Worm (Caenorhabditis elegans) whole organism, young adult: ENCODE results near the gene glrx-5.

Experiments
- B0019.2 ChIP-seq: fragments of 200-800 bp; sonication (Bioruptor generic); conservative IDR thresholded peaks from 2 replicates; pipeline ENCODE4 v1.3.6; 2022; ENCODE audit warnings: missing genetic modification reagents, missing genetic modification characterization, missing compliant biosample characterization
- B0035.1 ChIP-seq: sonication (generic microtip); optimal IDR thresholded peaks from 2 replicates; lab custom pipeline; 2016; ENCODE audit warnings: missing genetic modification characterization, mild to moderate bottlenecking, missing compliant biosample characterization, missing genotype, missing genetic modification reagents
- B0261.1 ChIP-seq: sonication (generic microtip); optimal IDR thresholded peaks from 2 replicates; lab custom pipeline; 2016; ENCODE audit warnings: mild to moderate bottlenecking, missing genetic modification characterization, moderate library complexity, missing compliant biosample characterization
- F33H1.4 ChIP-seq: fragments of 200-800 bp; sonication (Bioruptor generic); IDR thresholded peaks from 2 replicates; pipeline ENCODE4 v1.3.6; 2022; ENCODE audit warnings: missing genetic modification reagents, missing genetic modification characterization, missing compliant biosample characterization
- K11D2.4 ChIP-seq: fragments of 200-800 bp; sonication (Bioruptor generic); IDR thresholded peaks from 2 replicates; pipeline ENCODE4 v1.3.6; 2022; ENCODE audit warnings: missing genetic modification reagents, missing genetic modification characterization, missing compliant biosample characterization
- ama-1 ChIP-seq, 3 experiments: fragments of 150-350 bp in 1 of 3; sonication (generic microtip) in 2 of 3; optimal IDR thresholded peaks; 2 replicates each; lab custom pipeline; 2014 to 2018; ENCODE audit warnings: missing biosample characterization in 2 of 3, missing genetic modification characterization in 2 of 3, missing genetic modification reagents in 2 of 3
- aptf-2 ChIP-seq: fragments of 200-800 bp; sonication (Bioruptor generic); conservative IDR thresholded peaks from 2 replicates; pipeline ENCODE4 v1.3.6; 2022; ENCODE audit warnings: missing genetic modification reagents, missing genetic modification characterization, missing compliant biosample characterization
- aptf-3 ChIP-seq: fragments of 200-800 bp; sonication (Bioruptor generic); IDR thresholded peaks from 2 replicates; pipeline ENCODE4 v1.3.6; 2022; ENCODE audit warnings: missing genetic modification characterization, missing compliant biosample characterization
- attf-3 ChIP-seq: fragments of 200-800 bp; sonication (Bioruptor generic); conservative IDR thresholded peaks from 2 replicates; pipeline ENCODE4 v1.3.6; 2022; ENCODE audit warnings: missing genetic modification reagents, missing genetic modification characterization, missing compliant biosample characterization
- attf-5 ChIP-seq: fragments of 200-800 bp; sonication (Bioruptor generic); optimal IDR thresholded peaks from 2 replicates; lab custom pipeline; 2018; ENCODE audit warnings: mild to moderate bottlenecking, missing genetic modification characterization, missing compliant biosample characterization
- bed-1 ChIP-seq: fragments of 200-800 bp; sonication (Bioruptor generic); IDR thresholded peaks from 2 replicates; pipeline ENCODE4 v1.3.6; 2022; ENCODE audit warnings: missing genetic modification reagents, missing genetic modification characterization, missing compliant biosample characterization
- ccch-3 ChIP-seq: fragments of 200-800 bp; sonication (Bioruptor generic); optimal IDR thresholded peaks from 2 replicates; lab custom pipeline; 2018; ENCODE audit warnings: mild to moderate bottlenecking, missing genetic modification characterization, missing compliant biosample characterization
- cebp-1 ChIP-seq, 2 experiments: fragments of 200-800 bp in 1 of 2; sonication (Bioruptor generic) in 1 of 2; sonication (generic microtip) in 1 of 2; IDR thresholded peaks in 1 of 2; optimal IDR thresholded peaks in 1 of 2; 2 replicates each; pipeline versions ENCODE4 v1.3.6 to Lab custom; 2017 to 2022; ENCODE audit warnings: missing compliant biosample characterization in 2 of 2, missing genetic modification characterization in 2 of 2, mild to moderate bottlenecking in 1 of 2, missing genetic modification reagents in 1 of 2, moderate library complexity in 1 of 2
- ceh-58 ChIP-seq: fragments of 200-800 bp; sonication (Bioruptor generic); IDR thresholded peaks from 2 replicates; pipeline ENCODE4 v1.3.6; 2022; ENCODE audit warnings: missing genetic modification characterization, missing compliant biosample characterization
- dox-1 ChIP-seq: fragments of 200-800 bp; sonication (Bioruptor generic); IDR thresholded peaks from 2 replicates; pipeline ENCODE4 v1.3.6; 2022; ENCODE audit warnings: missing genetic modification reagents, missing genetic modification characterization, missing compliant biosample characterization
- efl-1 ChIP-seq: fragments of 150-350 bp; optimal IDR thresholded peaks from 2 replicates; lab custom pipeline; 2014; ENCODE audit warnings: missing biosample characterization, missing genetic modification reagents, missing genetic modification characterization
- egl-44 ChIP-seq: fragments of 200-800 bp; sonication (Bioruptor generic); IDR thresholded peaks from 2 replicates; pipeline ENCODE4 v1.3.6; 2022; ENCODE audit warnings: missing genetic modification reagents, missing genetic modification characterization, missing compliant biosample characterization
- fkh-3 ChIP-seq: sonication (generic microtip); optimal IDR thresholded peaks from 2 replicates; lab custom pipeline; 2016; ENCODE audit warnings: mild to moderate bottlenecking, missing genetic modification characterization, missing compliant biosample characterization
- hmg-1.2 ChIP-seq: fragments of 200-800 bp; sonication (Bioruptor generic); IDR thresholded peaks from 2 replicates; pipeline ENCODE4 v1.3.6; 2022; ENCODE audit warnings: missing genetic modification reagents, missing genetic modification characterization, missing compliant biosample characterization
- hmg-20 ChIP-seq: fragments of 200-800 bp; sonication (Bioruptor generic); IDR thresholded peaks from 2 replicates; pipeline ENCODE4 v1.3.6; 2022; ENCODE audit warnings: missing genetic modification reagents, missing genetic modification characterization, missing compliant biosample characterization
- hrde-1 ChIP-seq: sonication (generic microtip); optimal IDR thresholded peaks from 2 replicates; lab custom pipeline; 2016; ENCODE audit warnings: missing genetic modification characterization, mild to moderate bottlenecking, missing compliant biosample characterization, moderate library complexity, missing genotype, missing genetic modification reagents, borderline replicate concordance
- lin-26 ChIP-seq: fragments of 200-800 bp; sonication (Bioruptor generic); IDR thresholded peaks from 2 replicates; pipeline ENCODE4 v1.3.6; 2022; ENCODE audit warnings: missing genetic modification reagents, missing genetic modification characterization, missing compliant biosample characterization
- lin-40 ChIP-seq: sonication (generic microtip); optimal IDR thresholded peaks from 2 replicates; lab custom pipeline; 2016; ENCODE audit warnings: missing genetic modification characterization, mild to moderate bottlenecking, missing compliant biosample characterization, missing genotype, missing genetic modification reagents
- lsy-27 ChIP-seq: sonication (generic microtip); optimal IDR thresholded peaks from 2 replicates; lab custom pipeline; 2017; ENCODE audit warnings: missing genetic modification characterization, mild to moderate bottlenecking, missing compliant biosample characterization, antibody characterized with exemption, missing genotype, borderline replicate concordance; ENCODE audit not compliant: insufficient read depth
- madf-6 ChIP-seq: fragments of 200-800 bp; sonication (Bioruptor generic); IDR thresholded peaks from 2 replicates; pipeline ENCODE4 v1.3.6; 2022; ENCODE audit warnings: missing genetic modification reagents, missing genetic modification characterization, missing compliant biosample characterization
- madf-8 ChIP-seq: fragments of 200-800 bp; sonication (Bioruptor generic); conservative IDR thresholded peaks from 2 replicates; pipeline ENCODE4 v1.3.6; 2022; ENCODE audit warnings: missing genetic modification reagents, missing genetic modification characterization, missing compliant biosample characterization
- mcd-1 ChIP-seq: fragments of 200-800 bp; sonication (Bioruptor generic); IDR thresholded peaks from 2 replicates; pipeline ENCODE4 v1.3.6; 2022; ENCODE audit warnings: missing genetic modification reagents, missing genetic modification characterization, missing compliant biosample characterization
- mes-4 ChIP-seq: sonication (generic microtip); optimal IDR thresholded peaks from 2 replicates; lab custom pipeline; 2016; ENCODE audit warnings: missing genotype, missing genetic modification characterization, missing compliant biosample characterization
- nhr-179 ChIP-seq: sonication (generic microtip); optimal IDR thresholded peaks from 2 replicates; lab custom pipeline; 2016; ENCODE audit warnings: mild to moderate bottlenecking, missing genetic modification characterization, missing compliant biosample characterization
- pbrm-1 ChIP-seq: fragments of 200-800 bp; sonication (Bioruptor generic); IDR thresholded peaks from 2 replicates; pipeline ENCODE4 v1.3.6; 2022; ENCODE audit warnings: missing genetic modification reagents, missing genetic modification characterization, missing compliant biosample characterization
- pha-4 ChIP-seq: fragments of 150-350 bp; sonication (generic microtip); optimal IDR thresholded peaks from 2 replicates; lab custom pipeline; 2014; ENCODE audit warnings: missing biosample characterization, missing genetic modification reagents, missing genetic modification characterization
- rpc-1 ChIP-seq, 2 experiments: fragments of 150-350 bp in 1 of 2; sonication (generic microtip) in 1 of 2; optimal IDR thresholded peaks; 2 replicates each; lab custom pipeline; 2014 to 2018; ENCODE audit warnings: missing biosample characterization in 1 of 2, missing genetic modification characterization in 1 of 2, missing genetic modification reagents in 1 of 2, missing genotype in 1 of 2
- snpc-4 ChIP-seq, 5 experiments: fragments of 150-350 bp in 1 of 5; sonication (generic microtip) in 4 of 5; optimal IDR thresholded peaks; 2 replicates each; lab custom pipeline; 2014 to 2018; ENCODE audit warnings: missing genetic modification characterization in 5 of 5, missing biosample characterization in 3 of 5, antibody characterized with exemption in 2 of 5, mild to moderate bottlenecking in 2 of 5, missing compliant biosample characterization in 2 of 5, missing genotype in 2 of 5, moderate library complexity in 2 of 5, missing genetic modification reagents in 1 of 5
- tbp1 ChIP-seq: fragments of 200-800 bp; sonication (Bioruptor generic); optimal IDR thresholded peaks from 2 replicates; lab custom pipeline; 2018; ENCODE audit warnings: mild to moderate bottlenecking, missing genetic modification characterization, missing compliant biosample characterization
- ztf-18 ChIP-seq: sonication (generic microtip); optimal IDR thresholded peaks from 2 replicates; lab custom pipeline; 2016; ENCODE audit warnings: missing genotype, mild to moderate bottlenecking, missing genetic modification characterization, missing compliant biosample characterization
- ztf-25 ChIP-seq: fragments of 200-800 bp; sonication (Bioruptor generic); IDR thresholded peaks from 2 replicates; pipeline ENCODE4 v1.3.6; 2022; ENCODE audit warnings: missing genetic modification reagents, missing genetic modification characterization, missing compliant biosample characterization
- ztf-26 ChIP-seq: sonication (generic microtip); optimal IDR thresholded peaks from 2 replicates; lab custom pipeline; 2017; ENCODE audit warnings: missing genetic modification characterization, missing compliant biosample characterization
- ztf-3 ChIP-seq: fragments of 200-800 bp; sonication (Bioruptor generic); optimal IDR thresholded peaks from 2 replicates; lab custom pipeline; 2018; ENCODE audit warnings: mild to moderate bottlenecking, missing genetic modification characterization, missing compliant biosample characterization

The glrx-5 gene

DNA sequence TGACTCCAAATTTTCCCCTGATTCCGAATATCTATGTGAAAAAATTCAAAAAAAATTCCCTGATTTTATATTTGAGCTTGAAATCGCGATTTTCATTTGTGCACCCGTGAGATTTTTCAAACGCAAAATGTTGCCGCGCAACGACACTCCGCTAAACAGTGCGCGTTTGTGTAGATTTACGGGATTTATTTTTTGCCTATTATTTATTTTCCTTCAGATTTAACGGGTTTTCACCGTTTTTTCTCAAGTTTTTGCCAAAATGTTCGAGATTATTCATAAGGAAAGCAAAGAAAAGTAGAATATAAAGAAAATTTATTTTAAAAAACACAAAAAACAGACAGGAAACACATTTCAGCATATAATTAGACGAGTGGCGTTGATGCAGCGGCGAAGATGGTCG is 10.7 kb downstream of the glrx-5 start:
- TF ChIP-seq attf-3 (GFP tag; lab: Robert Waterston, UW), result peak; percentile 76
- TF ChIP-seq, all 124 proteins: peak for 1; not testable (repeated sequence) for 123

DNA sequence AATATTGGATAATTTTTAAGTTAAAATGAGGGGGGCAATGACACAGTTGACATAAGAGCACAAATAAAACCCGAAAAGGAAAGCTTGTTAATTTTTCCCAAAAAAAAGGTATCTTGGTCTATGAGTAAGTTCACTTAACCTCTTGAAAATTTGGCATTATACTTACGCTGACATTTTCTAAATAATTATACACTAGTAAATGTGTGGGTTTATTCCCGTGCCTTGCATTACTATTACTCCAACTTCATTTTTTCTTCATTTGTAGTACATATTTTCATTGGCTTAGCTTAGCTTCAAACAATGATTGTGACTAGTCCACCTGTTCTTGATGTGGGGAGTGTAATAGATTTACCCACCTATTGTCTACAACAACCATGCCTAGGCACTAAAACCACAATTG is 14.4 kb downstream of the glrx-5 start, which contains the start of gene Y75B8A.34:
Y75B8A.34 (plus strand) TSS at position 301 of the 400 bp plus-strand sequence.
- TF ChIP-seq ceh-58 (GFP tag; lab: Robert Waterston, UW) (no peak), hrde-1 (tag; lab: Kevin White, UChicago) (no peak), rpc-1 (optimal IDR thresholded peaks at IDR 0.05; lab: Kevin White, UChicago) (no peak), rpc-1 (tag; optimal IDR thresholded peaks at IDR 0.05; lab: Kevin White, UChicago) (no peak), madf-6 (GFP tag; lab: Robert Waterston, UW) (no peak), B0035.1 (tag; lab: Kevin White, UChicago) (no peak), mes-4 (tag; lab: Kevin White, UChicago) (no peak), tbp1 (GFP tag; lab: Kevin White, UChicago) (no peak), ama-1 (optimal IDR thresholded peaks at IDR 0.05; lab: Kevin White, UChicago) (no peak), ama-1 (GFP tag; optimal IDR thresholded peaks at IDR 0.05; lab: Kevin White, UChicago) (no peak)

DNA sequence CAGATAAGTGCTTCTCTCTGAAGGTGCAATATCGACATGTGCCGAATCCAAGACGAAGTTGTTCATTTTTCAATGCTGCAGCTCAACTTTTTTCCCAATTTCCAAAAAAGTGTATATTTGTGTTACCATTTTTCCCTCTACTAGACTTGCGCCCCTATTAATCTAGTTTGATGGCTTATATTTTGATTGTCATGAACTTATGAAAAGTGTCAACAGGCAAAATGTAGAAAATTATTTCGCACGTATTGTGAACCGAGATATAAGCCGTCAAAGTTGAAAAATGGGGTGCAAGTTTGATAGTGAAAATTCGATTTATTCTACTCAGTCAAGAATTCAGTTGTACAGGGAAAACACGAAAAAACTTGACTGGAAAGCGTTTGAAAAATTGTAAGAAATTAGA is 15.2 kb downstream of the glrx-5 start, which contains the start of gene Y75B8A.32:
Y75B8A.32 (minus strand) TSS at position 101 of the 400 bp plus-strand sequence.
- no peak for TF ChIP-seq ztf-25
- TF ChIP-seq cebp-1 (GFP tag; IDR thresholded peaks at IDR 0.05; lab: Robert Waterston, UW), result no peak
- no peak for TF ChIP-seq cebp-1 (tag; optimal IDR thresholded peaks at IDR 0.05; lab: Kevin White, UChicago)
- TF ChIP-seq attf-5 (GFP tag; lab: Kevin White, UChicago), result no peak
- no peak for TF ChIP-seq lin-26
- TF ChIP-seq aptf-2 (GFP tag; lab: Robert Waterston, UW), result no peak
- no peak for TF ChIP-seq lin-40 (tag; lab: Kevin White, UChicago)
- no peak for TF ChIP-seq bed-1 (GFP tag; lab: Robert Waterston, UW)
- no peak for TF ChIP-seq F33H1.4 (GFP tag; lab: Robert Waterston, UW)
- no peak for TF ChIP-seq mcd-1
- TF ChIP-seq ztf-18 (tag; lab: Kevin White, UChicago), result no peak
- TF ChIP-seq ztf-26, result no peak
- no peak for TF ChIP-seq B0019.2

DNA sequence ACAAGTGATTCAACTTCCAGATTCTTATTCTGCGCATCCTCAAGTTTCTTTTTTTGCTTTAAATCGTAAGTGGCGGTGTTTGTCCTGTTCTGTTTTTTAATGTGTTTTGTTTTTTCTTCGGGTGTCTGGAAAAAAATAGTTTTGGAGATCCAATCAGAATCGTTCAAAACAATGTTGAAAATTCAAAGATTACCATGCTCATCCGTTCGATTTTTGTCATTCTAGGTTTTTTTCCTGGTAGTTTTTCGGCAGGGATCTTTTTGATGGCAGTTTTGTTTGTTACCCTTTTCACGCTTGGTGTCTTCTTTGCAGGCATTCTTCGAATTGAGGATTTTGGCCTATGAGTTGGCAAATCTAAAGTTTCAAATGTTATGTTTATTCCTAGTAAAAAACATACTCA is 17.1 kb downstream of the glrx-5 start:
- TF ChIP-seq lsy-27 (tag; lab: Kevin White, UChicago) (no peak), hmg-20 (GFP tag; lab: Robert Waterston, UW) (no peak), lin-26 (no peak), attf-5 (GFP tag; lab: Kevin White, UChicago) (no peak), dox-1 (GFP tag; lab: Robert Waterston, UW) (no peak), nhr-179 (tag; lab: Kevin White, UChicago) (no peak), fkh-3 (no peak), madf-8 (GFP tag; lab: Robert Waterston, UW) (no peak)

DNA sequence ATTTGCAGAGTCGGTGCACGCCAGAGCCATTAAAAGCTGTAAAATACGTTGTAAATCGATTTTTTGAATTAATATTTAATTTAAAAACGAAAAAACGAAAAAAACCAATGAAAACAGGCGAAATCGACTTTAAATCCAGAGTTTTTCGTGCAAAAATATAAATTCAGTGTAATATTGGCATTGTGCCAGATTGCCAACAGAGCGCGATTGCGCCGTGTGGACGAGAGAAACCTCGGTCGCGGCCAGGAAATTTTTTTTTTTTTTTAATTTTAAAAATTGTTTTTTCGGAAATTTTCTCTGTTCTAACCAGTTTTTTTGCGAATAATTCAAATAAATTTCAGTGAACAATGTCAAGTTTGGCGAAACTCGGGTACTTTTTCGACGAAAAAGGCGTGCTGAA is 22.4 kb downstream of the glrx-5 start, which contains the start of the genes pph-4.1 and Y75B8A.31:
pph-4.1 (minus strand) TSS at position 36 of the 400 bp plus-strand sequence.
Y75B8A.31 (plus strand) TSS at position 342 of the 400 bp plus-strand sequence.
- TF ChIP-seq pbrm-1, result peak; percentile 78; the same call in 1 of the 2 replicates
- no peak for TF ChIP-seq snpc-4 (GFP tag; optimal IDR thresholded peaks at IDR 0.05; lab: Kevin White, UChicago)
- peak in 2 of 4 experiments; percentile 64 to 70 for TF ChIP-seq snpc-4 (tag; optimal IDR thresholded peaks at IDR 0.05; lab: Kevin White, UChicago)
- no peak for TF ChIP-seq ccch-3 (GFP tag; lab: Kevin White, UChicago)
- peak; percentile 41; the same call in 1 of the 2 replicates for TF ChIP-seq madf-8 (GFP tag; lab: Robert Waterston, UW)
- TF ChIP-seq madf-6 (GFP tag; lab: Robert Waterston, UW), result peak; percentile 85
- TF ChIP-seq F33H1.4 (GFP tag; lab: Robert Waterston, UW), result peak; percentile 70
- no peak for TF ChIP-seq B0261.1
- peak; percentile 54 for TF ChIP-seq tbp1 (GFP tag; lab: Kevin White, UChicago)
- no peak for TF ChIP-seq egl-44 (GFP tag; lab: Robert Waterston, UW)
- peak; percentile 62; the same call in 1 of the 2 replicates for TF ChIP-seq cebp-1 (GFP tag; IDR thresholded peaks at IDR 0.05; lab: Robert Waterston, UW)
- TF ChIP-seq cebp-1 (tag; optimal IDR thresholded peaks at IDR 0.05; lab: Kevin White, UChicago), result peak; percentile 69
- TF ChIP-seq ztf-3, result no peak
- peak; percentile 85 for TF ChIP-seq K11D2.4
- 0 out of 2 replicates have a peak, but pooled peaks have one; percentile 15 for TF ChIP-seq hmg-20 (GFP tag; lab: Robert Waterston, UW)
- TF ChIP-seq pha-4, result peak; percentile 20
- TF ChIP-seq hmg-1.2 (GFP tag; lab: Robert Waterston, UW), result peak; percentile 43; the same call in 1 of the 2 replicates
- peak; percentile 42 for TF ChIP-seq efl-1 (GFP tag; lab: Kevin White, UChicago)
- no peak for TF ChIP-seq aptf-3
